Worm (Caenorhabditis elegans) whole organism, L3 larva: ENCODE data around the gene F16H6.4.

ENCODE experiments used
- ZK546.5 ChIP-seq: sonication (generic microtip); optimal IDR thresholded peaks from 2 replicates; lab custom pipeline; 2017; ENCODE audit warnings: missing biosample characterization, missing genetic modification characterization
- ceh-82 ChIP-seq: fragments of 150-350 bp; optimal IDR thresholded peaks from 2 replicates; lab custom pipeline; 2014; ENCODE audit warnings: missing biosample characterization, missing genetic modification characterization
- daf-12 ChIP-seq: fragments of 150-350 bp; optimal IDR thresholded peaks from 2 replicates; lab custom pipeline; 2014; ENCODE audit warnings: missing biosample characterization, missing genetic modification reagents, missing genetic modification characterization
- fos-1 ChIP-seq: fragments of 150-350 bp; optimal IDR thresholded peaks from 2 replicates; lab custom pipeline; 2014; ENCODE audit warnings: missing biosample characterization, missing genetic modification characterization
- hmg-11 ChIP-seq: sonication (generic microtip); optimal IDR thresholded peaks from 2 replicates; lab custom pipeline; 2016; ENCODE audit warnings: missing genetic modification characterization, missing compliant biosample characterization
- jun-1 ChIP-seq: fragments of 150-350 bp; optimal IDR thresholded peaks from 2 replicates; lab custom pipeline; 2014; ENCODE audit warnings: missing biosample characterization, missing genetic modification reagents, missing genetic modification characterization
- nhr-237 ChIP-seq: fragments of 150-350 bp; optimal IDR thresholded peaks from 2 replicates; lab custom pipeline; 2014; ENCODE audit warnings: missing biosample characterization, missing genetic modification characterization
- nhr-76 ChIP-seq: fragments of 150-350 bp; sonication (generic microtip); optimal IDR thresholded peaks from 5 replicates; lab custom pipeline; 2014; ENCODE audit warnings: missing biosample characterization, missing genetic modification characterization
- ztf-4 ChIP-seq: fragments of 150-350 bp; optimal IDR thresholded peaks from 2 replicates; lab custom pipeline; 2014; ENCODE audit warnings: missing biosample characterization, missing genetic modification characterization

DNA sequence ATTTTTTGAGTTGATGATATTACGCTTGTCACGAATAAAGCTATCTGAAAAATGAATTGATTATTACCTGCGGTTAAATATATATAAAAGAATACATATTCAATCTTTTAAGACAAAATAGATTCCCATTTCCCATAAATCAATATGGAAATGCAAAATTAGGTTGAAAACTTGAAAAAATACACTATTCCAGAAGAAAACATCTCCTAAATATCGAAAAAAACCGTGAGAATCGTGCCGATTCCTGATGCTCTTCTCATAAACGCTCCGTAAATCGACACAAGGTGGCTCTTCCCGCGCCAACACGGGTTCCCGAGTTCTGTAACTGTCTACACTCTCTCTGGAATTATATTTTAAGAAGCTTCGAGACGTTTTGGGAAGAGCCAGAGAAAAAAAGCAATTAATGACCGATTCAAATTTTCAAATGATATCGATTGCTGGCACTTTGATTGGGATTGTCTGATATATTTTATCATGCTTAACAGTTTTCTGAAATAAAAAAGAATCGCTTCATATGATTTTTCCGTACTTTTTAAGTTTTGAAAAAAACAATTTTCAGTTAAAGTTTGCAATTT lies 38.3 kb downstream of the F16H6.4 start, which contains the start of gene R10E8.3:
- TF ChIP-seq ztf-4 (tag; lab: Kevin White, UChicago) (no peak), nhr-237 (tag; lab: Kevin White, UChicago) (no peak), ZK546.5 (no peak), fos-1 (tag; lab: Kevin White, UChicago) (no peak), ceh-82 (tag; lab: Kevin White, UChicago) (no peak), daf-12 (no peak), nhr-76 (tag; lab: Kevin White, UChicago) (no peak), hmg-11 (tag; lab: Kevin White, UChicago) (no peak), jun-1 (tag; lab: Kevin White, UChicago) (no peak)
